Fruit fly (Drosophila melanogaster) whole organism, embryonic: ENCODE results near the gene Sas-6.

Source experiments
- Adf1 ChIP-seq: fragments of 200-800 bp; sonication (Bioruptor generic); IDR thresholded peaks from 2 replicates; pipeline ENCODE4 v1.3.6; 2022; ENCODE audit warnings: missing biosample characterization, missing genetic modification characterization
- Asciz ChIP-seq: fragments of 200-800 bp; sonication (Bioruptor generic); optimal IDR thresholded peaks from 2 replicates; lab custom pipeline; 2017; ENCODE audit warnings: missing biosample characterization, mild to moderate bottlenecking, missing genetic modification characterization, missing genetic modification reagents
- Atf3 ChIP-seq: fragments of 200-800 bp; sonication (Bioruptor generic); optimal IDR thresholded peaks from 3 replicates; lab custom pipeline; 2016; ENCODE audit warnings: missing biosample characterization, missing genetic modification characterization
- Bgb ChIP-seq: fragments of 200-800 bp; sonication (Bioruptor generic); IDR thresholded peaks from 2 replicates; pipeline ENCODE4 v1.3.6; 2022; ENCODE audit warnings: missing biosample characterization, missing genetic modification characterization; ENCODE audit not compliant: partially characterized antibody
- Bteb2 ChIP-seq: fragments of 200-800 bp; sonication (Bioruptor generic); optimal IDR thresholded peaks from 2 replicates; lab custom pipeline; 2016; ENCODE audit warnings: missing biosample characterization, missing genetic modification characterization
- CG11093 ChIP-seq: fragments of 200-800 bp; sonication (Bioruptor generic); IDR thresholded peaks from 3 replicates; pipeline ENCODE4 v1.3.6; 2022; ENCODE audit warnings: missing biosample characterization, missing genetic modification characterization
- CG13287 ChIP-seq: fragments of 200-800 bp; sonication (Bioruptor generic); IDR thresholded peaks from 2 replicates; pipeline ENCODE4 v1.3.6; 2022; ENCODE audit warnings: missing biosample characterization, missing genetic modification characterization; ENCODE audit not compliant: partially characterized antibody
- CG14860 ChIP-seq: fragments of 200-800 bp; sonication (Bioruptor generic); IDR thresholded peaks from 3 replicates; pipeline ENCODE4 v1.3.6; 2022; ENCODE audit warnings: missing biosample characterization, missing genetic modification characterization; ENCODE audit not compliant: partially characterized antibody
- CG15514 ChIP-seq: fragments of 200-800 bp; sonication (Bioruptor generic); optimal IDR thresholded peaks from 3 replicates; lab custom pipeline; 2017; ENCODE audit warnings: missing biosample characterization, missing genetic modification characterization, mild to moderate bottlenecking, moderate library complexity, missing genetic modification reagents
- CG1832 ChIP-seq: fragments of 200-800 bp; sonication (Bioruptor generic); optimal IDR thresholded peaks from 2 replicates; lab custom pipeline; 2017; ENCODE audit warnings: missing biosample characterization, mild to moderate bottlenecking, missing genetic modification characterization, inconsistent platforms
- CG31441 ChIP-seq: fragments of 200-800 bp; sonication (Bioruptor generic); IDR thresholded peaks from 2 replicates; pipeline ENCODE4 v1.3.6; 2022; ENCODE audit warnings: missing biosample characterization, missing genetic modification characterization
- CG5180 ChIP-seq: fragments of 200-800 bp; sonication (Bioruptor generic); optimal IDR thresholded peaks from 3 replicates; lab custom pipeline; 2017; ENCODE audit warnings: missing biosample characterization, missing genetic modification characterization, mild to moderate bottlenecking, moderate library complexity, missing genetic modification reagents
- CG6791 ChIP-seq: fragments of 200-800 bp; sonication (Bioruptor generic); IDR thresholded peaks from 3 replicates; pipeline ENCODE4 v1.3.6; 2022; ENCODE audit warnings: missing biosample characterization, missing genetic modification characterization; ENCODE audit not compliant: partially characterized antibody
- CG8478 ChIP-seq: fragments of >200 bp; optimal IDR thresholded peaks from 2 replicates; lab custom pipeline; 2018
- CG8924 ChIP-seq: fragments of 200-800 bp; optimal IDR thresholded peaks from 3 replicates; lab custom pipeline; 2019; ENCODE audit warnings: missing biosample characterization, mild to moderate bottlenecking, missing genetic modification characterization, moderate library complexity
- CG9727 ChIP-seq: fragments of 200-800 bp; sonication (Bioruptor generic); optimal IDR thresholded peaks from 3 replicates; lab custom pipeline; 2017; ENCODE audit warnings: missing biosample characterization, mild to moderate bottlenecking, missing genetic modification characterization
- CG9797 ChIP-seq: fragments of 200-800 bp; sonication (Bioruptor generic); optimal IDR thresholded peaks from 3 replicates; lab custom pipeline; 2018; ENCODE audit warnings: missing biosample characterization, mild to moderate bottlenecking, missing genetic modification characterization
- Dek ChIP-seq: fragments of 200-800 bp; sonication (Bioruptor generic); optimal IDR thresholded peaks from 3 replicates; lab custom pipeline; 2019; ENCODE audit warnings: missing biosample characterization, mild to moderate bottlenecking, missing genetic modification characterization, moderate library complexity
- Dp ChIP-seq: fragments of 200-800 bp; sonication (Bioruptor generic); optimal IDR thresholded peaks from 2 replicates; lab custom pipeline; 2018; ENCODE audit warnings: missing biosample characterization, mild to moderate bottlenecking, missing genetic modification characterization, moderate library complexity
- E2f2 ChIP-seq: fragments of 200-800 bp; sonication (Bioruptor generic); IDR thresholded peaks from 2 replicates; pipeline ENCODE4 v1.3.6; 2022; ENCODE audit warnings: missing biosample characterization, missing genetic modification characterization
- Eip74EF ChIP-seq, 2 experiments: fragments of 200-800 bp in 1 of 2; fragments of >200 bp in 1 of 2; sonication (Bioruptor generic) in 1 of 2; optimal IDR thresholded peaks; 2 replicates each; lab custom pipeline; 2017 to 2019; ENCODE audit warnings: missing biosample characterization in 2 of 2, missing genetic modification characterization in 2 of 2, mild to moderate bottlenecking in 1 of 2, moderate library complexity in 1 of 2
- Jarid2 ChIP-seq: fragments of 200-800 bp; sonication (Bioruptor generic); optimal IDR thresholded peaks from 3 replicates; lab custom pipeline; 2017; ENCODE audit warnings: mild to moderate bottlenecking, missing biosample characterization, missing genetic modification reagents, missing genetic modification characterization
- Max ChIP-seq: fragments of 200-800 bp; sonication (Bioruptor generic); optimal IDR thresholded peaks from 2 replicates; lab custom pipeline; 2016; ENCODE audit warnings: missing biosample characterization, mild to moderate bottlenecking, missing genetic modification characterization
- NC2β ChIP-seq: fragments of 200-800 bp; sonication (Bioruptor generic); optimal IDR thresholded peaks from 2 replicates; lab custom pipeline; 2016; ENCODE audit warnings: missing biosample characterization, missing genetic modification characterization
- Sry-β ChIP-seq: fragments of 200-800 bp; sonication (Bioruptor generic); optimal IDR thresholded peaks from 2 replicates; lab custom pipeline; 2018; ENCODE audit warnings: missing biosample characterization, mild to moderate bottlenecking, missing genetic modification characterization, moderate library complexity
- Sry-δ ChIP-seq: fragments of 200-800 bp; sonication (Bioruptor generic); optimal IDR thresholded peaks from 2 replicates; lab custom pipeline; 2016; ENCODE audit warnings: missing biosample characterization, missing genetic modification characterization
- Trl ChIP-seq, 3 experiments: fragments of >200 bp in 2 of 3; fragments of 200-800 bp in 1 of 3; sonication (Bioruptor generic) in 1 of 3; optimal IDR thresholded peaks; 2 replicates in 1 of 3; 3 replicates in 2 of 3; lab custom pipeline; 2016 to 2017; ENCODE audit warnings: missing biosample characterization in 1 of 3, missing genetic modification characterization in 1 of 3
- YL-1 ChIP-seq: fragments of 200-800 bp; sonication (Bioruptor generic); optimal IDR thresholded peaks from 3 replicates; lab custom pipeline; 2017; ENCODE audit warnings: missing biosample characterization, mild to moderate bottlenecking, missing genetic modification characterization
- bbx ChIP-seq: fragments of 200-800 bp; sonication (Bioruptor generic); IDR thresholded peaks from 2 replicates; pipeline ENCODE4 v1.3.6; 2022; ENCODE audit warnings: missing biosample characterization, missing genetic modification characterization; ENCODE audit not compliant: partially characterized antibody
- bsh ChIP-seq, 2 experiments: fragments of 200-800 bp; sonication (Bioruptor generic); optimal IDR thresholded peaks; 2 replicates each; lab custom pipeline; 2017 to 2018; ENCODE audit warnings: mild to moderate bottlenecking in 2 of 2, missing biosample characterization in 2 of 2, missing genetic modification characterization in 2 of 2, moderate library complexity in 1 of 2
- chinmo ChIP-seq: fragments of 200-800 bp; sonication (Bioruptor generic); IDR thresholded peaks from 4 replicates; pipeline ENCODE4 v1.3.6; 2022; ENCODE audit warnings: missing biosample characterization, missing genetic modification characterization; ENCODE audit not compliant: partially characterized antibody
- disco-r ChIP-seq: fragments of 200-800 bp; sonication (Bioruptor generic); optimal IDR thresholded peaks from 2 replicates; lab custom pipeline; 2016; ENCODE audit warnings: missing biosample characterization, missing genetic modification characterization
- exex ChIP-seq: fragments of 200-800 bp; sonication (Bioruptor generic); optimal IDR thresholded peaks from 4 replicates; lab custom pipeline; 2018; ENCODE audit warnings: missing biosample characterization, mild to moderate bottlenecking, missing genetic modification characterization, moderate library complexity
- ftz-f1 ChIP-seq: fragments of 200-800 bp; sonication (Bioruptor generic); optimal IDR thresholded peaks from 2 replicates; lab custom pipeline; 2016; ENCODE audit warnings: missing biosample characterization, missing genetic modification characterization
- gsb-n ChIP-seq: fragments of 200-800 bp; sonication (Bioruptor generic); optimal IDR thresholded peaks from 3 replicates; lab custom pipeline; 2018; ENCODE audit warnings: missing biosample characterization, mild to moderate bottlenecking, missing genetic modification characterization
- hb ChIP-seq: fragments of 200-800 bp; sonication (Bioruptor generic); IDR thresholded peaks from 3 replicates; pipeline ENCODE4 v1.3.6; 2022; ENCODE audit warnings: missing biosample characterization, missing genetic modification characterization; ENCODE audit not compliant: partially characterized antibody
- hbn ChIP-seq: fragments of 200-800 bp; sonication (Bioruptor generic); IDR thresholded peaks from 2 replicates; pipeline ENCODE4 v1.3.6; 2022; ENCODE audit warnings: missing biosample characterization, missing genetic modification characterization; ENCODE audit not compliant: partially characterized antibody
- inv ChIP-seq: fragments of 200-800 bp; sonication (Bioruptor generic); IDR thresholded peaks from 2 replicates; pipeline ENCODE4 v1.3.6; 2022; ENCODE audit warnings: missing biosample characterization, missing genetic modification characterization; ENCODE audit not compliant: partially characterized antibody
- knrl ChIP-seq: fragments of 200-800 bp; sonication (Bioruptor generic); IDR thresholded peaks from 3 replicates; pipeline ENCODE4 v1.3.6; 2022; ENCODE audit warnings: missing biosample characterization, missing genetic modification characterization; ENCODE audit not compliant: partially characterized antibody
- pnt ChIP-seq: fragments of 200-800 bp; sonication (Bioruptor generic); optimal IDR thresholded peaks from 3 replicates; lab custom pipeline; 2016; ENCODE audit warnings: missing biosample characterization, missing genetic modification characterization
- pros ChIP-seq: fragments of 200-800 bp; sonication (Bioruptor generic); optimal IDR thresholded peaks from 3 replicates; lab custom pipeline; 2019; ENCODE audit warnings: missing biosample characterization, mild to moderate bottlenecking, missing genetic modification characterization, moderate library complexity
- pzg ChIP-seq: fragments of 200-800 bp; sonication (Bioruptor generic); optimal IDR thresholded peaks from 3 replicates; lab custom pipeline; 2018; ENCODE audit warnings: missing biosample characterization, mild to moderate bottlenecking, missing genetic modification characterization, moderate library complexity
- sob ChIP-seq: fragments of 200-800 bp; sonication (Bioruptor generic); IDR thresholded peaks from 2 replicates; pipeline ENCODE4 v1.3.6; 2022; ENCODE audit warnings: missing biosample characterization, missing genetic modification characterization
- stwl ChIP-seq: fragments of 200-800 bp; sonication (Bioruptor generic); optimal IDR thresholded peaks from 3 replicates; lab custom pipeline; 2018; ENCODE audit warnings: missing biosample characterization, mild to moderate bottlenecking, missing genetic modification characterization, moderate library complexity
- unc-4 ChIP-seq: fragments of 200-800 bp; sonication (Bioruptor generic); IDR thresholded peaks from 2 replicates; pipeline ENCODE4 v1.3.6; 2022; ENCODE audit warnings: missing biosample characterization, missing genetic modification characterization; ENCODE audit not compliant: partially characterized antibody
- vnd ChIP-seq: fragments of 200-800 bp; sonication (Bioruptor generic); IDR thresholded peaks from 3 replicates; pipeline ENCODE4 v1.3.6; 2022; ENCODE audit warnings: missing biosample characterization, missing genetic modification characterization; ENCODE audit not compliant: partially characterized antibody
- zen2 ChIP-seq: fragments of 200-800 bp; sonication (Bioruptor generic); IDR thresholded peaks from 3 replicates; pipeline ENCODE4 v1.3.6; 2022; ENCODE audit warnings: missing biosample characterization, missing genetic modification characterization; ENCODE audit not compliant: partially characterized antibody
- zfh2 ChIP-seq: fragments of 200-800 bp; sonication (Bioruptor generic); optimal IDR thresholded peaks from 2 replicates; lab custom pipeline; 2016; ENCODE audit warnings: missing biosample characterization, missing genetic modification characterization

Sas-6 gene

dm6 chr3R:29995035-29995434 is at the start of gene Sas-6, which contains the start of gene CG7903 (continued):
- TF ChIP-seq CG9797 (peak; percentile 81), CG14860 (GFP tag; lab: Robert Waterston, UW) (peak; percentile 61), Dek (tag; lab: Kevin White, UChicago) (no peak), bbx (GFP tag; lab: Robert Waterston, UW) (peak; percentile 77), CG11093 (GFP tag; lab: Robert Waterston, UW) (no peak), Max (no peak), CG8478 (no peak), exex (no peak), NC2β (GFP tag; lab: Kevin White, UChicago) (no peak), E2f2 (GFP tag; lab: Robert Waterston, UW) (peak; percentile 79), bsh (GFP tag; optimal IDR thresholded peaks at IDR 0.05; lab: Kevin White, UChicago) (no peak), Sry-β (GFP tag; lab: Kevin White, UChicago) (no peak), pnt (GFP tag; lab: Kevin White, UChicago) (no peak), knrl (GFP tag; lab: Robert Waterston, UW) (peak; percentile 67), stwl (tag; lab: Kevin White, UChicago) (peak; percentile 56), CG8924 (tag; lab: Kevin White, UChicago) (peak; percentile 4), zfh2 (no peak), Jarid2 (no peak), chinmo (peak; percentile 65; the same call in 1 of the 4 replicates), pros (no peak), Asciz (GFP tag; lab: Kevin White, UChicago) (no peak), inv (peak; percentile 66; the same call in 1 of the 2 replicates), gsb-n (tag; lab: Kevin White, UChicago) (no peak), vnd (GFP tag; lab: Robert Waterston, UW) (peak; percentile 63), zen2 (GFP tag; lab: Robert Waterston, UW) (peak; percentile 48; the same call in 1 of the 3 replicates), CG9727 (GFP tag; lab: Kevin White, UChicago) (no peak), hb (GFP tag; lab: Robert Waterston, UW) (peak; percentile 70; the same call in 1 of the 3 replicates), CG1832 (no peak), Bgb (GFP tag; lab: Robert Waterston, UW) (peak; percentile 85), Trl (optimal IDR thresholded peaks at IDR 0.05; lab: Kevin White, UChicago) (no peak), Trl (GFP tag; optimal IDR thresholded peaks at IDR 0.05; lab: Kevin White, UChicago) (peak; percentile 9), unc-4 (peak; percentile 77), sob (GFP tag; lab: Robert Waterston, UW) (0 out of 2 replicates have a peak, but pooled peaks have one; percentile 26), Atf3 (no peak), hbn (GFP tag; lab: Robert Waterston, UW) (peak; percentile 72), CG31441 (no peak), Eip74EF (GFP tag; optimal IDR thresholded peaks at IDR 0.05; lab: Kevin White, UChicago) (no peak), Sry-δ (GFP tag; lab: Kevin White, UChicago) (peak; percentile 94), Dp (GFP tag; lab: Kevin White, UChicago) (peak; percentile 67), ftz-f1 (GFP tag; lab: Kevin White, UChicago) (no peak), Bteb2 (no peak), disco-r (GFP tag; lab: Kevin White, UChicago) (no peak), CG15514 (GFP tag; lab: Kevin White, UChicago) (peak; percentile 65), pzg (peak; percentile 74), CG13287 (GFP tag; lab: Robert Waterston, UW) (peak; percentile 82), YL-1 (peak; percentile 42), CG6791 (GFP tag; lab: Robert Waterston, UW) (peak; percentile 88), CG5180 (GFP tag; lab: Kevin White, UChicago) (no peak), Adf1 (GFP tag; lab: Robert Waterston, UW) (no peak)
